Fruit fly (Drosophila melanogaster): ENCODE data around the gene CG15209.

CG15209 gene

DNA sequence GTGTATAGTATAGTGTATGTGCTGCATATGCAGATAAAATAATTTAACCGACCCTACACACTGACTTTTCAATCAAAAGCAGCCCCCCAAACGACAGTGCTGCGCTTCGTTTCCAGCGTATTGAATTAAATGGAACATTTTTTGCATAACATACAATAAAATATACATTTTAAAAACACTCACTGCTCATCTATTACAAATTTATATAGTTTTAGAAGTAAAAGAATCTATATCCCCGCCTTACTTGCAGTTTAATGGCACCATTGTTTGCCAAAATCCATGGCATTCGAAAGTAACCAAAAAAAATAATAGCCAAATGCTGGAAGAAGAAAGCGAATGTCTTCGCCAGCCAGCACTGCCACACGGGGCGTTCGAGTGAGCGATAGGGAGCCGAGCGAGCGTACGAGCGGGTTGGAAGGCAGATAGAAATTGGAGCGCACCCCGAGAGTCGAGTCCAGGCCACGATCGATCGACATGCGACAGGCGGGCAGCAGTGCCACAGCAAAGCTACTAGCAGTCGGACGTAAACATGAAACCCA lies at the start of gene CG15209:
Gene CG15209, plus strand, starts transcription at position 489 of the 539 bp plus-strand sequence.
- TF ChIP-seq CG9139 (GFP tag; optimal IDR thresholded peaks at IDR 0.05) (no peak), dsx (GFP tag; optimal IDR thresholded peaks at IDR 0.05; ENCODE audit: poor library complexity, severe bottlenecking) (no peak), CG6808 (GFP tag; optimal IDR thresholded peaks at IDR 0.05) (no peak), CG32006 (GFP tag; optimal IDR thresholded peaks at IDR 0.05) (peak; percentile 30), svp (GFP tag) (peak; percentile 73), ss (GFP tag; optimal IDR thresholded peaks at IDR 0.05) (peak in 1 of 2 experiments; percentile 5), pdm3 (GFP tag; optimal IDR thresholded peaks at IDR 0.05) (no peak), Sox102F (GFP tag; optimal IDR thresholded peaks at IDR 0.05) (no peak), Eip78C (GFP tag) (peak; percentile 51), lz (GFP tag; optimal IDR thresholded peaks at IDR 0.05) (peak; percentile 0), topi (GFP tag; optimal IDR thresholded peaks at IDR 0.05) (peak; percentile 16)

DNA sequence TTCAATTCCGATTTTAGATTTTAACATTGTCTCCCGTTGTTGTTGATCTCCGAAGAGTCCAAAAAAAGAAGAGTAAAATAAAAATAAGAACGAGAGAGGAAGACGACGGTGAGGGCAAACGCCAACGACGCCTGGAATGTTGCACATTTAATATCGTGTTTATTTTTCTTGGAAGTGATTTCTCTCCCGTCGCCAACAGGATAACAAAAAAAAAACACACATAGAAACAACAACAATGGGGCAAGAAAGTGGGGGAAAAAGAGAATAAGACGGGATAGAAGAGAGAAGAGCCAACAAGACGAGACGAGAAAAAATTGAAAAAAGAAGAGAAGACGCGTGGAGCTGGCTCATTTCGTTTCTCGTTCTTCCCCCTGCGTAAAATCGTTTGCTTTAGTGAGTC lies 41.0 kb upstream of the CG15209 start:
- TF ChIP-seq Sox102F (GFP tag; optimal IDR thresholded peaks at IDR 0.05) (no peak), fd59A (GFP tag; optimal IDR thresholded peaks at IDR 0.05) (no peak), CG9139 (GFP tag; optimal IDR thresholded peaks at IDR 0.05) (no peak)

DNA sequence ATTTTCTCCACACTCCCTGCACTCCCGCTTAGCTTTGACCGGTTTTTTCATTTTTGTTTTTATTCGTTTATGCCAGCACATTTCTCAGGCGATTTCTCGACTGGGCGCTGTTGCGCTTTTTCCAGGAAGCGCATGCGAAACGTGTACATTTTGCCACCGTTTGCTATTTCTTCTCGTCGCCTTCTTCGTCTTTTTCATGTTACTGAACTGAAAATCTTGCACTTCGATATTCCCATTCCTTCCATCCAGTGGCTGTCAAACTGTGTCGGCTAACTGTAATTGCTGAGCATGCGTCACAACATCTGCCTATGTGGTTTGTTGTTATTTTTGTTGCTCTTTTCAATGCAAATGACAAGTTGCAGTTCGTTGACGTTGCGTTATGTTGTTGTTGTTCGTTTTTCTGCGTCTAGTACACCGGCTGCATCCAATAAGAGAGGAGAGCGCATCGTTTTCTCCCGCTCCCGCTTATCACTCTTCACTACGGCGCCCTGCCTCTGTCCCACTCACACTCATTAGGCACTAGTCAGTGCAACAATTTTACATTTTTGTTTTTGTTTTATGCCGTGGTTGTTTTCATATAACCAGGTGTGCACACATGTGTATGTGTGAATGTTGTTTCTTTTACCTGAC lies 40.1 kb upstream of the CG15209 start:
- TF ChIP-seq CG1621 (tag; optimal IDR thresholded peaks at IDR 0.05) (peak; percentile 11), Gug (GFP tag; IDR thresholded peaks at IDR 0.05) (no peak), CG8632 (GFP tag; optimal IDR thresholded peaks at IDR 0.05) (no peak), eg (GFP tag; IDR thresholded peaks at IDR 0.05) (peak; percentile 6; the same call in 2 of the 3 replicates), CG6163 (GFP tag; IDR thresholded peaks at IDR 0.05) (0 out of 3 replicates have a peak, but pooled peaks have one; percentile 8), dsx (GFP tag; optimal IDR thresholded peaks at IDR 0.05; ENCODE audit: poor library complexity, severe bottlenecking) (peak; percentile 29), Lpt (GFP tag; optimal IDR thresholded peaks at IDR 0.05) (peak; percentile 32)

DNA sequence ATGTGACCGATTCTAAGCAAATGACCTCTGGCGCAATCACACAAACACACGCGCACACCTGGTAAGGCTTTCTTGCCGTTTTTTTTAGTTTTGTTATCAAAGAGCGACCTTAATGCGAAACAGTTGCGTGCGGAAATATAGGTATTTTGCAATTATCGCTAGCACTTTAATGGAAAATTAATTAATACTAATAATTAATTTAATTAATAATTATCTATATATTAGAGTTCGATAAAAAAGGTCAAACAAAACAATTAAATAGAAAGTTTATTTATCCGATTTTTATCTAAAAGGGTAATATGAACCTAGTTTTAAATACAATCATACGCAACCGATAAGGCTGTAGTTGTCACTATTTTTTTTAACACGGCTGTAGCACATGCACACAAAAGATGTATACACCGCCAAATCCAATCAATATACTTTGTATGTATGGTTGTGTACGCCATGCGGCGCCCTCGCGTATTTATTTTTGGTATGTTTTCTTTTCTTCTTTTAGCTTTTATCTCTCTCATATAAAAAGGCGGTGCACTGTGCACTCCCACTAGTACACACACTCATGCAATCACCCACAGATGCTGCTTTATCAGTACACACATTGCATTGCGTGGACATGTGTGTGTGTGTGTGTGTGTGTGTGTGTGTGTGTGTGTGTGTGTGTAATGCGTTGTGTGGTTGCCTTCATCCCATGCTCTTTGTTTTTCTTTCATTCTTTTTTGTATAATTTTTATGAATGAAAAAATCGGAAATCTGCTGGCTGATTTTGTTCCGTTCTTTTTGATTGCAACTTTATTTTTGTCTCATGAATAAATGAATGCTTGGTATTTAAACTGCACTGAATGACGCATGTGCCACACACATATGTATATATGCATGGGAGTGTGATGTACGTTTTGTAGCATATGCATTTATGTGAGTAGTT lies 39.3 kb upstream of the CG15209 start:
- peak; percentile 78 for TF ChIP-seq CG8119 (GFP tag; IDR thresholded peaks at IDR 0.05)
- peak; percentile 9 for TF ChIP-seq CG6808 (GFP tag; optimal IDR thresholded peaks at IDR 0.05)
- no peak for TF ChIP-seq Ets21C (GFP tag; optimal IDR thresholded peaks at IDR 0.05)
- TF ChIP-seq Eip78C (GFP tag), result peak; percentile 73
- peak; percentile 50; the same call in 1 of the 2 replicates for TF ChIP-seq Gug (GFP tag; IDR thresholded peaks at IDR 0.05)
- TF ChIP-seq CG34406 (GFP tag; optimal IDR thresholded peaks at IDR 0.05), result peak; percentile 60
- peak; percentile 53 for TF ChIP-seq Met (GFP tag; optimal IDR thresholded peaks at IDR 0.05)
- no peak for TF ChIP-seq CG6854 (GFP tag; optimal IDR thresholded peaks at IDR 0.05)
- TF ChIP-seq ss (GFP tag; optimal IDR thresholded peaks at IDR 0.05), result peak; percentile 7 to 47
- peak; percentile 64 for TF ChIP-seq acj6 (GFP tag; optimal IDR thresholded peaks at IDR 0.05)
- TF ChIP-seq net (GFP tag; optimal IDR thresholded peaks at IDR 0.05), result peak; percentile 29
- peak; percentile 57 for TF ChIP-seq CG6163 (GFP tag; IDR thresholded peaks at IDR 0.05)
- TF ChIP-seq spab (GFP tag; optimal IDR thresholded peaks at IDR 0.05), result peak; percentile 22
- no peak for TF ChIP-seq Eip93F (GFP tag; optimal IDR thresholded peaks at IDR 0.05)
- peak; percentile 82 for TF ChIP-seq CG32006 (GFP tag; optimal IDR thresholded peaks at IDR 0.05)
- peak; percentile 49 for TF ChIP-seq esn (GFP tag; optimal IDR thresholded peaks at IDR 0.05)
- TF ChIP-seq Hr39 (GFP tag; optimal IDR thresholded peaks at IDR 0.05), result no peak
- no peak for TF ChIP-seq fd85E (GFP tag; optimal IDR thresholded peaks at IDR 0.05)
- peak; percentile 74 for TF ChIP-seq dsx (GFP tag; optimal IDR thresholded peaks at IDR 0.05; ENCODE audit: poor library complexity, severe bottlenecking)
- peak; percentile 65 for TF ChIP-seq CG8632 (GFP tag; optimal IDR thresholded peaks at IDR 0.05)
- TF ChIP-seq CG4318 (GFP tag; optimal IDR thresholded peaks at IDR 0.05), result peak; percentile 37
- TF ChIP-seq fkh (GFP tag; optimal IDR thresholded peaks at IDR 0.05), result peak; percentile 32
- TF ChIP-seq pdm3 (GFP tag; optimal IDR thresholded peaks at IDR 0.05), result peak; percentile 19
- peak; percentile 63 for TF ChIP-seq eg (GFP tag; IDR thresholded peaks at IDR 0.05)
- TF ChIP-seq Lpt (GFP tag; optimal IDR thresholded peaks at IDR 0.05), result no peak
- TF ChIP-seq lz (GFP tag; optimal IDR thresholded peaks at IDR 0.05), result peak; percentile 36
- peak; percentile 68 for TF ChIP-seq OdsH (GFP tag; optimal IDR thresholded peaks at IDR 0.05)
- TF ChIP-seq CG11294 (GFP tag; IDR thresholded peaks at IDR 0.05), result no peak
- peak; percentile 21 for TF ChIP-seq CG7368 (GFP tag; optimal IDR thresholded peaks at IDR 0.05)
- peak; percentile 27 for TF ChIP-seq Sox15 (GFP tag; optimal IDR thresholded peaks at IDR 0.05)
- peak; percentile 72 for TF ChIP-seq CG3032 (tag; optimal IDR thresholded peaks at IDR 0.05)
- no peak for TF ChIP-seq Hr38 (GFP tag; optimal IDR thresholded peaks at IDR 0.05)
- no peak for TF ChIP-seq vri (GFP tag; optimal IDR thresholded peaks at IDR 0.05)
